Fruit fly (Drosophila melanogaster) whole organism, embryonic: ENCODE measurements around the gene CG14401.

Experiments
- ATbp ChIP-seq: fragments of 200-800 bp; sonication (Bioruptor generic); optimal IDR thresholded peaks from 2 replicates; lab custom pipeline; 2017; ENCODE audit warnings: missing biosample characterization, mild to moderate bottlenecking, missing genetic modification characterization, missing genetic modification reagents
- Ada2b ChIP-seq: fragments of 200-800 bp; sonication (Bioruptor generic); IDR thresholded peaks from 2 replicates; pipeline ENCODE4 v1.3.6; 2022; ENCODE audit warnings: missing biosample characterization, missing genetic modification characterization
- Asciz ChIP-seq: fragments of 200-800 bp; sonication (Bioruptor generic); optimal IDR thresholded peaks from 2 replicates; lab custom pipeline; 2017; ENCODE audit warnings: missing biosample characterization, mild to moderate bottlenecking, missing genetic modification characterization, missing genetic modification reagents
- Awh ChIP-seq: fragments of 200-800 bp; sonication (Bioruptor generic); IDR thresholded peaks from 2 replicates; pipeline ENCODE4, ENCODE4 v1.3.6; 2022; ENCODE audit warnings: missing biosample characterization, missing genetic modification characterization
- BtbVII ChIP-seq: fragments of 200-800 bp; sonication (Bioruptor generic); optimal IDR thresholded peaks from 3 replicates; lab custom pipeline; 2017; ENCODE audit warnings: missing biosample characterization, mild to moderate bottlenecking, missing genetic modification characterization
- C15 ChIP-seq: fragments of 200-800 bp; sonication (Bioruptor generic); IDR thresholded peaks from 3 replicates; pipeline ENCODE4 v1.3.6; 2022; ENCODE audit warnings: missing biosample characterization, missing genetic modification characterization
- CG10543 ChIP-seq: fragments of 200-800 bp; sonication (Bioruptor generic); optimal IDR thresholded peaks from 3 replicates; lab custom pipeline; 2017; ENCODE audit warnings: missing biosample characterization, mild to moderate bottlenecking, missing genetic modification characterization, moderate library complexity
- CG10959 ChIP-seq: fragments of 200-800 bp; sonication (Bioruptor generic); IDR thresholded peaks from 2 replicates; pipeline ENCODE4 v1.3.6; 2022; ENCODE audit warnings: missing biosample characterization, missing genetic modification characterization
- CG13287 ChIP-seq: fragments of 200-800 bp; sonication (Bioruptor generic); IDR thresholded peaks from 2 replicates; pipeline ENCODE4 v1.3.6; 2022; ENCODE audit warnings: missing biosample characterization, missing genetic modification characterization; ENCODE audit not compliant: partially characterized antibody
- CG13424 ChIP-seq: fragments of 200-800 bp; sonication (Bioruptor generic); optimal IDR thresholded peaks from 2 replicates; lab custom pipeline; 2019; ENCODE audit warnings: missing biosample characterization, mild to moderate bottlenecking, missing genetic modification characterization, moderate library complexity
- CG14667 ChIP-seq: fragments of 200-800 bp; sonication (Bioruptor generic); IDR thresholded peaks from 2 replicates; pipeline ENCODE4 v1.3.6; 2022; ENCODE audit warnings: missing biosample characterization, missing genetic modification characterization
- CG2202 ChIP-seq: fragments of 200-800 bp; sonication (Bioruptor generic); optimal IDR thresholded peaks from 2 replicates; lab custom pipeline; 2018; ENCODE audit warnings: missing biosample characterization, mild to moderate bottlenecking, missing genetic modification characterization
- CG30020 ChIP-seq: fragments of 200-800 bp; optimal IDR thresholded peaks from 2 replicates; lab custom pipeline; 2019; ENCODE audit warnings: missing biosample characterization, mild to moderate bottlenecking, missing genetic modification characterization, moderate library complexity
- CG31388 ChIP-seq: fragments of 200-800 bp; sonication (Bioruptor generic); optimal IDR thresholded peaks from 2 replicates; lab custom pipeline; 2016; ENCODE audit warnings: missing biosample characterization, missing genetic modification characterization
- CG31441 ChIP-seq: fragments of 200-800 bp; sonication (Bioruptor generic); IDR thresholded peaks from 2 replicates; pipeline ENCODE4 v1.3.6; 2022; ENCODE audit warnings: missing biosample characterization, missing genetic modification characterization
- CG34376 ChIP-seq: fragments of 200-800 bp; sonication (Bioruptor generic); optimal IDR thresholded peaks from 2 replicates; lab custom pipeline; 2018; ENCODE audit warnings: missing biosample characterization, mild to moderate bottlenecking, missing genetic modification characterization
- CG34422 ChIP-seq: fragments of 200-800 bp; sonication (Bioruptor generic); IDR thresholded peaks from 3 replicates; pipeline ENCODE4 v1.3.6; 2022; ENCODE audit warnings: missing biosample characterization, missing genetic modification characterization
- CG4328 ChIP-seq: fragments of 200-800 bp; sonication (Bioruptor generic); optimal IDR thresholded peaks from 3 replicates; lab custom pipeline; 2017; ENCODE audit warnings: missing biosample characterization, missing genetic modification reagents, missing genetic modification characterization
- CG43689 ChIP-seq: fragments of 200-800 bp; sonication (Bioruptor generic); IDR thresholded peaks from 2 replicates; pipeline ENCODE4 v1.3.6; 2022; ENCODE audit warnings: missing biosample characterization, missing genetic modification characterization
- CG4404 ChIP-seq: fragments of 200-800 bp; sonication (Bioruptor generic); IDR thresholded peaks from 2 replicates; pipeline ENCODE4 v1.3.6; 2022; ENCODE audit warnings: missing biosample characterization, missing genetic modification characterization
- CG4617 ChIP-seq: fragments of 200-800 bp; sonication (Bioruptor generic); optimal IDR thresholded peaks from 3 replicates; lab custom pipeline; 2016; ENCODE audit warnings: missing biosample characterization, missing genetic modification characterization, borderline replicate concordance
- CG5180 ChIP-seq: fragments of 200-800 bp; sonication (Bioruptor generic); optimal IDR thresholded peaks from 3 replicates; lab custom pipeline; 2017; ENCODE audit warnings: missing biosample characterization, missing genetic modification characterization, mild to moderate bottlenecking, moderate library complexity, missing genetic modification reagents
- CG6272 ChIP-seq: fragments of 200-800 bp; sonication (Bioruptor generic); IDR thresholded peaks from 2 replicates; pipeline ENCODE4 v1.3.6; 2022; ENCODE audit warnings: missing biosample characterization, missing genetic modification characterization
- CG6683 ChIP-seq: fragments of 200-800 bp; sonication (Bioruptor generic); optimal IDR thresholded peaks from 2 replicates; lab custom pipeline; 2017; ENCODE audit warnings: missing biosample characterization, mild to moderate bottlenecking, missing genetic modification characterization, missing genetic modification reagents
- CG6791 ChIP-seq: fragments of 200-800 bp; sonication (Bioruptor generic); IDR thresholded peaks from 3 replicates; pipeline ENCODE4 v1.3.6; 2022; ENCODE audit warnings: missing biosample characterization, missing genetic modification characterization; ENCODE audit not compliant: partially characterized antibody
- CG6813 ChIP-seq: fragments of 200-800 bp; sonication (Bioruptor generic); optimal IDR thresholded peaks from 2 replicates; lab custom pipeline; 2017; ENCODE audit warnings: missing biosample characterization, missing genetic modification characterization, mild to moderate bottlenecking, moderate library complexity, missing genetic modification reagents
- Dfd ChIP-seq, 2 experiments: fragments of >200 bp; optimal IDR thresholded peaks; 2 replicates each; lab custom pipeline; 2017; ENCODE audit warnings: missing biosample characterization in 2 of 2, missing genetic modification characterization in 2 of 2
- Eip74EF ChIP-seq, 2 experiments: fragments of 200-800 bp in 1 of 2; fragments of >200 bp in 1 of 2; sonication (Bioruptor generic) in 1 of 2; optimal IDR thresholded peaks; 2 replicates each; lab custom pipeline; 2017 to 2019; ENCODE audit warnings: missing biosample characterization in 2 of 2, missing genetic modification characterization in 2 of 2, mild to moderate bottlenecking in 1 of 2, moderate library complexity in 1 of 2
- Elba2 ChIP-seq: fragments of 200-800 bp; sonication (Bioruptor generic); optimal IDR thresholded peaks from 3 replicates; lab custom pipeline; 2016; ENCODE audit warnings: missing biosample characterization, missing genetic modification characterization
- Fer3 ChIP-seq: fragments of 200-800 bp; sonication (Bioruptor generic); optimal IDR thresholded peaks from 2 replicates; lab custom pipeline; 2018; ENCODE audit warnings: missing biosample characterization, mild to moderate bottlenecking, missing genetic modification characterization, moderate library complexity
- HHEX ChIP-seq: fragments of 200-800 bp; sonication (Bioruptor generic); optimal IDR thresholded peaks from 3 replicates; lab custom pipeline; 2017; ENCODE audit warnings: missing biosample characterization, mild to moderate bottlenecking, missing genetic modification characterization, missing genetic modification reagents
- MESR4 ChIP-seq: fragments of 200-800 bp; sonication (Bioruptor generic); optimal IDR thresholded peaks from 2 replicates; lab custom pipeline; 2018; ENCODE audit warnings: missing biosample characterization, mild to moderate bottlenecking, missing genetic modification characterization, moderate library complexity
- Neu2 ChIP-seq: fragments of 200-800 bp; sonication (Bioruptor generic); optimal IDR thresholded peaks from 3 replicates; lab custom pipeline; 2016; ENCODE audit warnings: missing biosample characterization, missing genetic modification characterization, borderline replicate concordance
- NfI ChIP-seq: fragments of 200-800 bp; sonication (Bioruptor generic); optimal IDR thresholded peaks from 3 replicates; lab custom pipeline; 2018; ENCODE audit warnings: missing biosample characterization, mild to moderate bottlenecking, missing genetic modification characterization, moderate library complexity
- abd-A ChIP-seq: fragments of 200-800 bp; sonication (Bioruptor generic); optimal IDR thresholded peaks from 3 replicates; lab custom pipeline; 2019; ENCODE audit warnings: missing biosample characterization, mild to moderate bottlenecking, missing genetic modification characterization, moderate library complexity
- br ChIP-seq: fragments of >200 bp; optimal IDR thresholded peaks from 2 replicates; lab custom pipeline; 2017
- cato ChIP-seq: fragments of 200-800 bp; sonication (Bioruptor generic); optimal IDR thresholded peaks from 2 replicates; lab custom pipeline; 2016; ENCODE audit warnings: missing biosample characterization, missing genetic modification characterization, borderline replicate concordance
- caup ChIP-seq: fragments of 200-800 bp; sonication (Bioruptor generic); optimal IDR thresholded peaks from 3 replicates; lab custom pipeline; 2017; ENCODE audit warnings: missing biosample characterization, mild to moderate bottlenecking, missing genetic modification characterization, moderate library complexity; ENCODE audit not compliant: severe bottlenecking
- dati ChIP-seq: fragments of 200-800 bp; sonication (Bioruptor generic); IDR thresholded peaks from 2 replicates; pipeline ENCODE4 v1.3.6; 2022; ENCODE audit warnings: missing biosample characterization, missing genetic modification characterization
- dimm ChIP-seq: fragments of 200-800 bp; sonication (Bioruptor generic); IDR thresholded peaks from 2 replicates; pipeline ENCODE4 v1.3.6; 2022; ENCODE audit warnings: missing biosample characterization, missing genetic modification characterization
- disco-r ChIP-seq: fragments of 200-800 bp; sonication (Bioruptor generic); optimal IDR thresholded peaks from 2 replicates; lab custom pipeline; 2016; ENCODE audit warnings: missing biosample characterization, missing genetic modification characterization
- fd3F ChIP-seq: fragments of 200-800 bp; sonication (Bioruptor generic); optimal IDR thresholded peaks from 2 replicates; lab custom pipeline; 2018; ENCODE audit warnings: missing biosample characterization, mild to moderate bottlenecking, missing genetic modification characterization, moderate library complexity
- ftz-f1 ChIP-seq: fragments of 200-800 bp; sonication (Bioruptor generic); optimal IDR thresholded peaks from 2 replicates; lab custom pipeline; 2016; ENCODE audit warnings: missing biosample characterization, missing genetic modification characterization
- knrl ChIP-seq: fragments of 200-800 bp; sonication (Bioruptor generic); IDR thresholded peaks from 3 replicates; pipeline ENCODE4 v1.3.6; 2022; ENCODE audit warnings: missing biosample characterization, missing genetic modification characterization; ENCODE audit not compliant: partially characterized antibody
- lov ChIP-seq, 2 experiments: fragments of 200-800 bp in 1 of 2; fragments of >200 bp in 1 of 2; sonication (Bioruptor generic) in 1 of 2; IDR thresholded peaks in 1 of 2; optimal IDR thresholded peaks in 1 of 2; 2 replicates in 1 of 2; 3 replicates in 1 of 2; pipeline versions ENCODE4 v1.3.6 to Lab custom; 2017 to 2022; ENCODE audit warnings: missing biosample characterization in 1 of 2, missing genetic modification characterization in 1 of 2
- sima ChIP-seq: fragments of 200-800 bp; sonication (Bioruptor generic); optimal IDR thresholded peaks from 2 replicates; lab custom pipeline; 2016; ENCODE audit warnings: missing biosample characterization, missing genetic modification characterization
- sisA ChIP-seq: fragments of 200-800 bp; sonication (Bioruptor generic); IDR thresholded peaks from 2 replicates; pipeline ENCODE4 v1.3.6; 2022; ENCODE audit warnings: missing biosample characterization, missing genetic modification characterization
- wor ChIP-seq: fragments of 200-800 bp; sonication (Bioruptor generic); IDR thresholded peaks from 2 replicates; pipeline ENCODE4 v1.3.6; 2022; ENCODE audit warnings: missing biosample characterization, missing genetic modification characterization
- z ChIP-seq: fragments of 200-800 bp; sonication (Bioruptor generic); IDR thresholded peaks from 3 replicates; pipeline ENCODE4 v1.3.6; 2022; ENCODE audit warnings: missing biosample characterization, missing genetic modification characterization

CG14401 gene

DNA sequence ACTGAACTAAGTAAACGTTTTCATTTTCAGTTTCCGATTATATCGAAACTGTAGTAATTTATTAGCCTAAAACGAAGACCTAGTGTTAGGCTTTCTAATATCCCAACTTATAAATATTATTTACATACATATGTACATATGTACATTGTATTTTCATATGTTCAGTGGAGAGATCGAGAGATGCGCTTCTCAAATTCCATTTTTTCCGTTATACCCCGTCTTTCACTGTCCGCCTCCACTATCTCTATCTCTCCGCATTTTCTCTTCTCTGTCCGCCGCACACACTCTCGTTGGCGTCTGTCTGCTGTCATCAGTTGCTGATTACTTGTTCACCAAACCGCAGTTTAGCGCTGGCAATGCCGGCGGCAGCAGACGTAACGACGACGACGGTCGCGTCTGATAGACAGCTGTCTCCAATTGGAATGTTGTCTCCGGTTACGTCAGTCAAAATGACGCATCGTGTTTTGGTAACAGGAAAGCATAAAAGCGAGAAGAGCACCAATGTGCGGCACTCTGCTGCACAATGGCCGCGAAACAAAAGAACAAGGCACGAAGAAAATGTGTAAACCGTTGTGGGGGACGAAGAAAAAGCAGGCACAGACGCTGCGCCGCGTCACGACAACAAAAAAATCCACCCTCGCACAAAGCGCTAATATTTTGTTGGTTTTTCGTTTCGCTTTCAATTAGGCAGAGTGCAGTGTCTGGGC lies 47.0 kb upstream of the CG14401 start, which contains the start of gene CG9331 (continued):
- no peak for TF ChIP-seq NfI (GFP tag; lab: Kevin White, UChicago)
- no peak for TF ChIP-seq wor
- no peak for TF ChIP-seq CG31441 (GFP tag; lab: Robert Waterston, UW)
- no peak for TF ChIP-seq sisA (GFP tag; lab: Robert Waterston, UW)
- peak; percentile 85 for TF ChIP-seq Elba2 (GFP tag; lab: Kevin White, UChicago)
- TF ChIP-seq dimm (GFP tag; lab: Robert Waterston, UW), result no peak
- peak; percentile 66 for TF ChIP-seq CG10543 (GFP tag; lab: Kevin White, UChicago)
- TF ChIP-seq fd3F (GFP tag; lab: Kevin White, UChicago), result no peak
- no peak for TF ChIP-seq CG4617 (GFP tag; lab: Kevin White, UChicago)
- TF ChIP-seq CG6813, result peak; percentile 38
- TF ChIP-seq Awh, result no peak
- TF ChIP-seq CG34422 (GFP tag; lab: Robert Waterston, UW), result peak; percentile 71; the same call in 2 of the 3 replicates
- no peak for TF ChIP-seq br (lab: Kevin White, UChicago)
- TF ChIP-seq Ada2b (GFP tag; lab: Robert Waterston, UW), result no peak
- TF ChIP-seq CG5180 (GFP tag; lab: Kevin White, UChicago), result no peak
- TF ChIP-seq Asciz, result no peak
- TF ChIP-seq lov (optimal IDR thresholded peaks at IDR 0.05; lab: Kevin White, UChicago), result no peak
- no peak for TF ChIP-seq lov (GFP tag; IDR thresholded peaks at IDR 0.05; lab: Robert Waterston, UW)
- no peak for TF ChIP-seq CG10959
- no peak for TF ChIP-seq CG2202 (tag; lab: Kevin White, UChicago)
- no peak for TF ChIP-seq CG4328 (GFP tag; lab: Kevin White, UChicago)
- peak; percentile 46 for TF ChIP-seq ftz-f1 (GFP tag; lab: Kevin White, UChicago)
- no peak for TF ChIP-seq CG30020 (tag; lab: Kevin White, UChicago)
- no peak for TF ChIP-seq MESR4 (GFP tag; lab: Kevin White, UChicago)
- no peak for TF ChIP-seq Eip74EF (GFP tag; optimal IDR thresholded peaks at IDR 0.05; lab: Kevin White, UChicago)
- TF ChIP-seq CG6272 (GFP tag; lab: Robert Waterston, UW), result no peak
- no peak for TF ChIP-seq caup
- TF ChIP-seq CG31388 (GFP tag; lab: Kevin White, UChicago), result no peak
- no peak for TF ChIP-seq CG14667 (GFP tag; lab: Robert Waterston, UW)
- TF ChIP-seq sima (GFP tag; lab: Kevin White, UChicago), result no peak
- TF ChIP-seq disco-r (GFP tag; lab: Kevin White, UChicago), result no peak
- no peak for TF ChIP-seq CG6683 (GFP tag; lab: Kevin White, UChicago)
- no peak for TF ChIP-seq BtbVII (GFP tag; lab: Kevin White, UChicago)
- TF ChIP-seq abd-A, result peak; percentile 92
- no peak for TF ChIP-seq ATbp
- TF ChIP-seq HHEX (GFP tag; lab: Kevin White, UChicago), result no peak
- TF ChIP-seq CG43689, result no peak
- TF ChIP-seq z (GFP tag; lab: Robert Waterston, UW), result no peak
- TF ChIP-seq Fer3 (tag; lab: Kevin White, UChicago), result no peak
- no peak for TF ChIP-seq Dfd (GFP tag; optimal IDR thresholded peaks at IDR 0.05; lab: Kevin White, UChicago)
- TF ChIP-seq CG34376 (GFP tag; lab: Kevin White, UChicago), result no peak
- TF ChIP-seq C15 (GFP tag; lab: Robert Waterston, UW), result no peak
- no peak for TF ChIP-seq knrl (GFP tag; lab: Robert Waterston, UW)
- TF ChIP-seq dati, result no peak
- TF ChIP-seq CG6791 (GFP tag; lab: Robert Waterston, UW), result peak; percentile 63
- TF ChIP-seq CG4404 (GFP tag; lab: Robert Waterston, UW), result no peak
- TF ChIP-seq CG13287 (GFP tag; lab: Robert Waterston, UW), result peak; percentile 33; the same call in 1 of the 2 replicates
- no peak for TF ChIP-seq Neu2
- TF ChIP-seq CG13424 (tag; lab: Kevin White, UChicago), result no peak
- TF ChIP-seq cato (GFP tag; lab: Kevin White, UChicago), result no peak
